Worm (Caenorhabditis elegans) whole organism, L4 larva: Measurements from ENCODE around the gene egl-19.
A peak's percentile ranks its signal among the peaks of the same experiment; 100 is the strongest.

Experiments
- F10B5.3 ChIP-seq: sonication (generic microtip); optimal IDR thresholded peaks from 2 replicates; lab custom pipeline; 2016; ENCODE audit warnings: mild to moderate bottlenecking, missing genetic modification characterization, missing compliant biosample characterization
- F44E2.7 ChIP-seq: fragments of 200-800 bp; sonication (Bioruptor generic); IDR thresholded peaks from 2 replicates; pipeline ENCODE4 v2.1.2; 2022; ENCODE audit warnings: missing genetic modification characterization, missing compliant biosample characterization
- F49E8.2 ChIP-seq: sonication (generic microtip); optimal IDR thresholded peaks from 2 replicates; lab custom pipeline; 2016; ENCODE audit warnings: missing compliant biosample characterization, mild to moderate bottlenecking, missing genetic modification characterization, borderline replicate concordance
- T26A8.4 ChIP-seq: fragments of 200-800 bp; sonication (Bioruptor generic); IDR thresholded peaks from 2 replicates; pipeline ENCODE4 v1.3.6; 2022; ENCODE audit warnings: missing genetic modification characterization, missing compliant biosample characterization
- Y48G9A.11 ChIP-seq: fragments of 200-800 bp; sonication (Bioruptor generic); IDR thresholded peaks from 2 replicates; pipeline ENCODE4 v1.3.6; 2022; ENCODE audit warnings: missing genetic modification reagents, missing genetic modification characterization, missing compliant biosample characterization
- Y5F2A.4 ChIP-seq: fragments of 200-800 bp; sonication (Bioruptor generic); optimal IDR thresholded peaks from 2 replicates; lab custom pipeline; 2018; ENCODE audit warnings: mild to moderate bottlenecking, missing genetic modification characterization, missing compliant biosample characterization
- Y75B8A.6 ChIP-seq: fragments of 200-800 bp; sonication (Bioruptor generic); IDR thresholded peaks from 2 replicates; pipeline ENCODE4 v1.3.6; 2022; ENCODE audit warnings: missing genetic modification reagents, missing genetic modification characterization, missing compliant biosample characterization
- ZK337.2 ChIP-seq: fragments of 200-800 bp; sonication (Bioruptor generic); IDR thresholded peaks from 2 replicates; pipeline ENCODE4 v1.3.6; 2022; ENCODE audit warnings: missing genetic modification reagents, missing genetic modification characterization, missing compliant biosample characterization
- aha-1 ChIP-seq: fragments of 150-350 bp; peaks from one replicate; lab custom pipeline; 2014; ENCODE audit warnings: missing biosample characterization, missing genetic modification characterization
- aly-2 ChIP-seq: sonication (generic microtip); optimal IDR thresholded peaks from 2 replicates; lab custom pipeline; 2018; ENCODE audit warnings: missing biosample characterization, missing genetic modification characterization
- ceh-44 ChIP-seq: fragments of 200-800 bp; sonication (Bioruptor generic); IDR thresholded peaks from 2 replicates; pipeline ENCODE4 v1.3.6; 2022; ENCODE audit warnings: missing genetic modification reagents, missing genetic modification characterization, missing compliant biosample characterization
- ctbp-1 ChIP-seq: fragments of 200-800 bp; sonication (Bioruptor generic); IDR thresholded peaks from 2 replicates; pipeline ENCODE4 v1.3.6; 2022; ENCODE audit warnings: missing genetic modification reagents, missing genetic modification characterization, missing compliant biosample characterization
- daf-19 ChIP-seq: fragments of 200-800 bp; sonication (Bioruptor generic); conservative IDR thresholded peaks from 2 replicates; pipeline ENCODE4 v1.3.6; 2022; ENCODE audit warnings: missing genetic modification characterization, missing compliant biosample characterization
- daf-8 ChIP-seq: fragments of 200-800 bp; sonication (Bioruptor generic); IDR thresholded peaks from 2 replicates; pipeline ENCODE4 v1.3.6; 2022; ENCODE audit warnings: missing genetic modification characterization, missing compliant biosample characterization
- dmd-9 ChIP-seq: fragments of 200-800 bp; sonication (Bioruptor generic); IDR thresholded peaks from 2 replicates; pipeline ENCODE4 v1.3.6; 2022; ENCODE audit warnings: missing genetic modification reagents, missing genetic modification characterization, missing compliant biosample characterization
- duxl-1 ChIP-seq: sonication (generic microtip); optimal IDR thresholded peaks from 2 replicates; lab custom pipeline; 2016; ENCODE audit warnings: mild to moderate bottlenecking, missing genetic modification characterization, moderate library complexity, missing compliant biosample characterization; ENCODE audit not compliant: poor library complexity
- hif-1 ChIP-seq, 2 experiments: sonication (generic microtip); optimal IDR thresholded peaks; 2 replicates each; lab custom pipeline; 2016 to 2017; ENCODE audit warnings: missing compliant biosample characterization in 2 of 2, missing genetic modification characterization in 2 of 2, missing genetic modification reagents in 2 of 2, missing genotype in 2 of 2, mild to moderate bottlenecking in 1 of 2
- hlh-11 ChIP-seq: fragments of 200-800 bp; sonication (Bioruptor generic); optimal IDR thresholded peaks from 2 replicates; lab custom pipeline; 2018; ENCODE audit warnings: mild to moderate bottlenecking, missing genetic modification characterization, missing compliant biosample characterization
- hmg-1.1 ChIP-seq: fragments of 200-800 bp; sonication (Bioruptor generic); IDR thresholded peaks from 2 replicates; pipeline ENCODE4 v1.3.6; 2022; ENCODE audit warnings: missing genetic modification reagents, missing genetic modification characterization, missing compliant biosample characterization
- jun-1 ChIP-seq: fragments of 150-350 bp; optimal IDR thresholded peaks from 2 replicates; lab custom pipeline; 2014; ENCODE audit warnings: missing biosample characterization, missing genetic modification reagents, missing genetic modification characterization
- lin-1 ChIP-seq: fragments of 200-800 bp; sonication (Bioruptor generic); IDR thresholded peaks from 2 replicates; pipeline ENCODE4 v1.3.6; 2022; ENCODE audit warnings: missing genetic modification reagents, missing genetic modification characterization, missing compliant biosample characterization
- lin-38 ChIP-seq: fragments of 200-800 bp; sonication (Bioruptor generic); IDR thresholded peaks from 2 replicates; pipeline ENCODE4 v1.3.6; 2022; ENCODE audit warnings: missing genetic modification reagents, missing genetic modification characterization, missing compliant biosample characterization
- lin-39 ChIP-seq: fragments of 150-350 bp; optimal IDR thresholded peaks from 2 replicates; lab custom pipeline; 2014; ENCODE audit warnings: missing biosample characterization, missing genetic modification reagents, missing genetic modification characterization
- lir-3 ChIP-seq: sonication (generic microtip); optimal IDR thresholded peaks from 2 replicates; lab custom pipeline; 2016; ENCODE audit warnings: mild to moderate bottlenecking, missing genetic modification characterization, missing compliant biosample characterization
- madf-5 ChIP-seq, 2 experiments: fragments of 200-800 bp; sonication (Bioruptor generic); IDR thresholded peaks; 2 replicates each; pipeline ENCODE4 v1.3.6; 2022; ENCODE audit warnings: missing compliant biosample characterization in 2 of 2, missing genetic modification characterization in 2 of 2
- mdl-1 ChIP-seq, 2 experiments: fragments of 150-350 bp in 1 of 2; sonication (generic microtip) in 1 of 2; optimal IDR thresholded peaks; 2 replicates each; lab custom pipeline; 2014 to 2017; ENCODE audit warnings: missing biosample characterization in 2 of 2, missing genetic modification characterization in 2 of 2
- mxl-3 ChIP-seq: fragments of 200-800 bp; sonication (Bioruptor generic); optimal IDR thresholded peaks from 2 replicates; lab custom pipeline; 2018; ENCODE audit warnings: mild to moderate bottlenecking, missing genetic modification characterization, missing compliant biosample characterization
- nhr-10 ChIP-seq: fragments of 150-350 bp; optimal IDR thresholded peaks from 2 replicates; lab custom pipeline; 2014; ENCODE audit warnings: missing biosample characterization, missing genetic modification characterization
- nhr-11 ChIP-seq: fragments of 150-350 bp; optimal IDR thresholded peaks from 2 replicates; lab custom pipeline; 2014; ENCODE audit warnings: missing biosample characterization, missing genetic modification characterization
- nhr-111 ChIP-seq: fragments of 200-800 bp; sonication (Bioruptor generic); optimal IDR thresholded peaks from 2 replicates; lab custom pipeline; 2018; ENCODE audit warnings: mild to moderate bottlenecking, missing genetic modification characterization, missing compliant biosample characterization
- nhr-237 ChIP-seq: sonication (generic microtip); optimal IDR thresholded peaks from 2 replicates; lab custom pipeline; 2017; ENCODE audit warnings: missing biosample characterization, missing genetic modification characterization
- nhr-25 ChIP-seq: sonication (generic microtip); optimal IDR thresholded peaks from 2 replicates; lab custom pipeline; 2017; ENCODE audit warnings: missing genetic modification characterization, mild to moderate bottlenecking, missing compliant biosample characterization, antibody characterized with exemption, moderate library complexity, borderline replicate concordance; ENCODE audit not compliant: insufficient read depth
- nhr-28 ChIP-seq: fragments of 150-350 bp; optimal IDR thresholded peaks from 2 replicates; lab custom pipeline; 2014; ENCODE audit warnings: missing biosample characterization, missing genetic modification characterization
- nhr-41 ChIP-seq: fragments of 200-800 bp; sonication (Bioruptor generic); IDR thresholded peaks from 2 replicates; pipeline ENCODE4 v1.3.6; 2022; ENCODE audit warnings: missing genetic modification reagents, missing genetic modification characterization, missing compliant biosample characterization
- nhr-48 ChIP-seq: sonication (generic microtip); optimal IDR thresholded peaks from 2 replicates; lab custom pipeline; 2016; ENCODE audit warnings: mild to moderate bottlenecking, missing genetic modification characterization, missing compliant biosample characterization
- nhr-76 ChIP-seq: fragments of 150-350 bp; optimal IDR thresholded peaks from 2 replicates; lab custom pipeline; 2014; ENCODE audit warnings: missing biosample characterization, missing genetic modification characterization
- pha-4 ChIP-seq, 2 experiments: fragments of 150-350 bp in 1 of 2; fragments of 200-800 bp in 1 of 2; sonication (Bioruptor generic) in 1 of 2; IDR thresholded peaks in 1 of 2; optimal IDR thresholded peaks in 1 of 2; 2 replicates each; pipeline versions ENCODE4 v1.3.6 to Lab custom; 2014 to 2022; ENCODE audit warnings: missing genetic modification characterization in 2 of 2, missing genetic modification reagents in 2 of 2, missing biosample characterization in 1 of 2, missing compliant biosample characterization in 1 of 2
- rbr-2 ChIP-seq: sonication (generic microtip); optimal IDR thresholded peaks from 2 replicates; lab custom pipeline; 2016; ENCODE audit warnings: missing genotype, missing genetic modification characterization, missing compliant biosample characterization
- saeg-2 ChIP-seq: fragments of 200-800 bp; sonication (Bioruptor generic); IDR thresholded peaks from 2 replicates; pipeline ENCODE4 v1.3.6; 2022; ENCODE audit warnings: missing genetic modification reagents, missing genetic modification characterization, missing compliant biosample characterization
- set-16 ChIP-seq: fragments of 200-800 bp; sonication (Bioruptor generic); IDR thresholded peaks from 2 replicates; pipeline ENCODE4 v1.3.6; 2022; ENCODE audit warnings: missing genetic modification reagents, missing genetic modification characterization, missing compliant biosample characterization
- skn-1 ChIP-seq: fragments of 150-350 bp; optimal IDR thresholded peaks from 2 replicates; lab custom pipeline; 2014; ENCODE audit warnings: missing biosample characterization, missing genetic modification characterization
- spr-3 ChIP-seq: fragments of 200-800 bp; sonication (Bioruptor generic); optimal IDR thresholded peaks from 2 replicates; lab custom pipeline; 2018; ENCODE audit warnings: mild to moderate bottlenecking, missing genetic modification characterization, missing compliant biosample characterization
- tag-97 ChIP-seq: fragments of 200-800 bp; sonication (Bioruptor generic); IDR thresholded peaks from 2 replicates; pipeline ENCODE4 v1.3.6; 2022; ENCODE audit warnings: missing genetic modification characterization, missing compliant biosample characterization
- unc-130 ChIP-seq: sonication (generic microtip); optimal IDR thresholded peaks from 2 replicates; lab custom pipeline; 2016; ENCODE audit warnings: missing genetic modification reagents, missing genetic modification characterization, missing compliant biosample characterization
- unc-62 ChIP-seq, 3 experiments: fragments of 150-350 bp in 1 of 3; sonication (generic microtip); optimal IDR thresholded peaks in 2 of 3; peaks in 1 of 3; 1 replicate in 1 of 3; 2 replicates in 2 of 3; lab custom pipeline; 2014 to 2017; ENCODE audit warnings: missing biosample characterization in 3 of 3, missing genetic modification characterization in 3 of 3, missing genetic modification reagents in 3 of 3, missing genotype in 1 of 3
- zfp-2 ChIP-seq: sonication (generic microtip); optimal IDR thresholded peaks from 2 replicates; lab custom pipeline; 2016; ENCODE audit warnings: mild to moderate bottlenecking, missing genetic modification characterization, missing compliant biosample characterization
- zfp-3 ChIP-seq: fragments of 200-800 bp; sonication (Bioruptor generic); conservative IDR thresholded peaks from 2 replicates; pipeline ENCODE4 v1.3.6; 2022; ENCODE audit warnings: missing genetic modification reagents, missing genetic modification characterization, missing compliant biosample characterization
- zip-11 ChIP-seq: fragments of 200-800 bp; sonication (Bioruptor generic); IDR thresholded peaks from 2 replicates; pipeline ENCODE4 v1.3.6; 2022; ENCODE audit warnings: missing genetic modification characterization, missing compliant biosample characterization
- ztf-11 ChIP-seq: fragments of 150-350 bp; optimal IDR thresholded peaks from 2 replicates; lab custom pipeline; 2014; ENCODE audit warnings: missing biosample characterization, missing genetic modification characterization
- ztf-7 ChIP-seq: fragments of 150-350 bp; optimal IDR thresholded peaks from 2 replicates; lab custom pipeline; 2014; ENCODE audit warnings: missing biosample characterization, missing genetic modification characterization

Gene egl-19

ce11 chrIV:7400502-7401118, 4.8 kb upstream of the egl-19 start:
- TF ChIP-seq aha-1 (tag; lab: Kevin White, UChicago) (peak; percentile 41), nhr-28 (no peak), ctbp-1 (GFP tag; lab: Robert Waterston, UW) (no peak), mxl-3 (no peak), Y48G9A.11 (GFP tag; lab: Robert Waterston, UW) (no peak), saeg-2 (GFP tag; lab: Robert Waterston, UW) (no peak), nhr-41 (GFP tag; lab: Robert Waterston, UW) (no peak), set-16 (GFP tag; lab: Robert Waterston, UW) (no peak), ceh-44 (no peak), zfp-3 (GFP tag; lab: Robert Waterston, UW) (no peak), lin-1 (no peak), lir-3 (tag; lab: Kevin White, UChicago) (no peak), tag-97 (GFP tag; lab: Robert Waterston, UW) (no peak), Y75B8A.6 (GFP tag; lab: Robert Waterston, UW) (no peak), daf-19 (GFP tag; lab: Robert Waterston, UW) (no peak), duxl-1 (tag; lab: Kevin White, UChicago) (no peak), rbr-2 (peak; percentile 5), ztf-7 (no peak), unc-62 (GFP tag; optimal IDR thresholded peaks at IDR 0.05 in 1 of 2; lab: Kevin White, UChicago) (peak in 1 of 2 experiments; percentile 76), unc-62 (tag; optimal IDR thresholded peaks at IDR 0.05; lab: Kevin White, UChicago) (no peak), zfp-2 (no peak), ZK337.2 (GFP tag; lab: Robert Waterston, UW) (no peak), hlh-11 (peak; percentile 4), pha-4 (GFP tag; IDR thresholded peaks at IDR 0.05; lab: Robert Waterston, UW) (no peak), pha-4 (tag; optimal IDR thresholded peaks at IDR 0.05; lab: Kevin White, UChicago) (no peak), nhr-48 (tag; lab: Kevin White, UChicago) (no peak), madf-5 (GFP tag; IDR thresholded peaks at IDR 0.05; lab: Robert Waterston, UW) (no peak), skn-1 (tag; lab: Kevin White, UChicago) (no peak), nhr-111 (GFP tag; lab: Kevin White, UChicago) (no peak), lin-38 (GFP tag; lab: Robert Waterston, UW) (no peak), unc-130 (no peak), ztf-11 (tag; lab: Kevin White, UChicago) (no peak), Y5F2A.4 (GFP tag; lab: Kevin White, UChicago) (no peak), F44E2.7 (GFP tag; lab: Robert Waterston, UW) (no peak), nhr-10 (tag; lab: Kevin White, UChicago) (no peak), mdl-1 (tag; optimal IDR thresholded peaks at IDR 0.05; lab: Kevin White, UChicago) (peak in 1 of 2 experiments; percentile 25), daf-8 (GFP tag; lab: Robert Waterston, UW) (no peak), spr-3 (GFP tag; lab: Kevin White, UChicago) (no peak), jun-1 (no peak), nhr-237 (tag; lab: Kevin White, UChicago) (no peak), F49E8.2 (tag; lab: Kevin White, UChicago) (no peak), T26A8.4 (GFP tag; lab: Robert Waterston, UW) (no peak), hmg-1.1 (GFP tag; lab: Robert Waterston, UW) (0 out of 2 replicates have a peak, but pooled peaks have one; percentile 14), F10B5.3 (tag; lab: Kevin White, UChicago) (no peak), dmd-9 (no peak), nhr-76 (tag; lab: Kevin White, UChicago) (no peak), zip-11 (GFP tag; lab: Robert Waterston, UW) (no peak), lin-39 (no peak), hif-1 (tag; optimal IDR thresholded peaks at IDR 0.05; lab: Kevin White, UChicago) (peak in 1 of 2 experiments; percentile 25), nhr-25 (no peak), nhr-11 (tag; lab: Kevin White, UChicago) (no peak), aly-2 (no peak)
